Fruit fly (Drosophila melanogaster): ENCODE data around the gene r.

- no peak for TF ChIP-seq CG8478 (optimal IDR thresholded peaks at IDR 0.05)
- TF ChIP-seq CTCF (optimal IDR thresholded peaks at IDR 0.05): no peak
These were observed 46.8 kb downstream of the r start, which contains the start of gene sphe for dm6 chrX:16701941-16702340.
